Fruit fly (Drosophila melanogaster) whole organism, pupa: ENCODE results near the gene Burs.

Experiments used
- CG10348 ChIP-seq: fragments of 200-800 bp; sonication (Bioruptor generic); IDR thresholded peaks from 2 replicates; pipeline ENCODE4 v1.3.6; 2022; ENCODE audit warnings: missing biosample characterization, missing genetic modification characterization
- CG12605 ChIP-seq: fragments of 200-800 bp; sonication (Bioruptor generic); IDR thresholded peaks from 2 replicates; pipeline ENCODE4 v1.3.6; 2022; ENCODE audit warnings: missing biosample characterization, missing genetic modification characterization
- CG13204 ChIP-seq: fragments of 200-800 bp; sonication (Bioruptor generic); optimal IDR thresholded peaks from 2 replicates; lab custom pipeline; 2018; ENCODE audit warnings: missing biosample characterization, mild to moderate bottlenecking, missing genetic modification characterization, moderate library complexity
- CG14655 ChIP-seq: fragments of 200-800 bp; sonication (Bioruptor generic); optimal IDR thresholded peaks from 3 replicates; lab custom pipeline; 2017; ENCODE audit warnings: mild to moderate bottlenecking, missing biosample characterization, missing genetic modification reagents, missing genetic modification characterization
- CG15710 ChIP-seq: fragments of 200-800 bp; sonication (Bioruptor generic); optimal IDR thresholded peaks from 2 replicates; lab custom pipeline; 2018; ENCODE audit warnings: missing biosample characterization, mild to moderate bottlenecking, missing genetic modification characterization, moderate library complexity
- CG17806 ChIP-seq: fragments of 200-800 bp; sonication (Bioruptor generic); optimal IDR thresholded peaks from 2 replicates; lab custom pipeline; 2018; ENCODE audit warnings: missing biosample characterization, mild to moderate bottlenecking, missing genetic modification characterization, moderate library complexity
- CG32121 ChIP-seq: fragments of 200-800 bp; sonication (Bioruptor generic); IDR thresholded peaks from 2 replicates; pipeline ENCODE4 v1.3.6; 2022; ENCODE audit warnings: missing biosample characterization, missing genetic modification characterization
- CG34367 ChIP-seq: fragments of 200-800 bp; sonication (Bioruptor generic); optimal IDR thresholded peaks from 2 replicates; lab custom pipeline; 2018; ENCODE audit warnings: missing biosample characterization, mild to moderate bottlenecking, missing genetic modification characterization
- CG4496 ChIP-seq: fragments of 200-800 bp; sonication (Bioruptor generic); IDR thresholded peaks from 3 replicates; pipeline ENCODE4 v1.3.6; 2022; ENCODE audit warnings: missing biosample characterization, missing genetic modification characterization
- CG8159 ChIP-seq: fragments of 200-800 bp; sonication (Bioruptor generic); optimal IDR thresholded peaks from 3 replicates; lab custom pipeline; 2018; ENCODE audit warnings: missing biosample characterization, mild to moderate bottlenecking, missing genetic modification characterization, moderate library complexity
- CG8301 ChIP-seq: fragments of 200-800 bp; sonication (Bioruptor generic); optimal IDR thresholded peaks from 2 replicates; lab custom pipeline; 2018; ENCODE audit warnings: missing biosample characterization, mild to moderate bottlenecking, missing genetic modification characterization
- CG9948 ChIP-seq: fragments of 200-800 bp; sonication (Bioruptor generic); optimal IDR thresholded peaks from 2 replicates; lab custom pipeline; 2018; ENCODE audit warnings: missing biosample characterization, mild to moderate bottlenecking, missing genetic modification characterization, moderate library complexity
- D1 ChIP-seq: fragments of 200-800 bp; sonication (Bioruptor generic); optimal IDR thresholded peaks from 2 replicates; lab custom pipeline; 2018; ENCODE audit warnings: missing biosample characterization, mild to moderate bottlenecking, missing genetic modification characterization, moderate library complexity
- EcR ChIP-seq: fragments of 200-800 bp; sonication (Bioruptor generic); optimal IDR thresholded peaks from 3 replicates; lab custom pipeline; 2019; ENCODE audit warnings: missing biosample characterization, missing genetic modification characterization, mild to moderate bottlenecking, moderate library complexity, missing genetic modification reagents
- Ets98B ChIP-seq: fragments of 200-800 bp; sonication (Bioruptor generic); IDR thresholded peaks from 2 replicates; pipeline ENCODE4 v1.3.6; 2022; ENCODE audit warnings: missing biosample characterization, missing genetic modification characterization
- Pif1A ChIP-seq: fragments of 200-800 bp; sonication (Bioruptor generic); optimal IDR thresholded peaks from 3 replicates; lab custom pipeline; 2016; ENCODE audit warnings: missing biosample characterization, missing genetic modification characterization
- Pif1B ChIP-seq: fragments of 200-800 bp; sonication (Bioruptor generic); optimal IDR thresholded peaks from 3 replicates; lab custom pipeline; 2016; ENCODE audit warnings: missing biosample characterization, missing genetic modification characterization
- Snoo ChIP-seq: fragments of 200-800 bp; sonication (Bioruptor generic); optimal IDR thresholded peaks from 3 replicates; lab custom pipeline; 2017; ENCODE audit warnings: missing biosample characterization, mild to moderate bottlenecking, missing genetic modification characterization, inconsistent platforms
- fd96Ca ChIP-seq: fragments of 200-800 bp; sonication (Bioruptor generic); IDR thresholded peaks from 3 replicates; pipeline ENCODE4 v1.3.6; 2022; ENCODE audit warnings: missing biosample characterization, missing genetic modification characterization
- gl ChIP-seq: fragments of 200-800 bp; sonication (Bioruptor generic); optimal IDR thresholded peaks from 2 replicates; lab custom pipeline; 2018; ENCODE audit warnings: missing biosample characterization, mild to moderate bottlenecking, missing genetic modification characterization
- rn ChIP-seq: fragments of 200-800 bp; sonication (Bioruptor generic); IDR thresholded peaks from 2 replicates; pipeline ENCODE4 v1.3.6; 2022; ENCODE audit warnings: missing biosample characterization, missing genetic modification characterization

Burs gene

DNA sequence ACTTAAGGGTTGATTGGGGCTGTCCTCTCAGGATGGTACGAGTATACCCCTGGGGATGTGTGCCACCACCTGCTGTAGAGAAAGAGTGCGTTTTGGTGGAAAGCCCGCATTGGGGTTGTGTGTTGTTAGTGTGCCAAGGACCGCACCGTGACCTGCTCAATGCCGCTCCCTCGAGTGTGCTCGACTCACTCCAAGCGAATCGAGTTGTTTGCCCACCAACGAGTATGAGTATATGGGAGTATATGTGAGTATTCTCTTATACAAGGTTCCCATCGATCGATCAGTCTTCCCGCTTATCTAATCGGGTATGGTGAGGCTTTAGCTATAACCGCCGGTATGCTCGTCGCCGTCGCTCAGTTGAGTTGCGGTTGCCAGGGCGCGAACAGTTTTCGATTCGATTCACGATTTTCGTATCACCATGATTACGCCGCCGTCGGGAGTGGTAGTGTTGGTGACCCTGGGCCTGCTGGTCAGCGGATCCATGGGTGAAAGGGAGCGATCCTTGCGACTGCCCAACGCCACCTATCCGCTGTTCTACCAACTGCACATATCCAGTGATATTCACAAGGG lies 29.5 kb upstream of the Burs start, which contains the start of gene CG5849:
TSS of gene CG5849 (plus strand) at position 356 of the 570 bp plus-strand sequence.
- TF ChIP-seq CG34367 (tag; lab: Kevin White, UChicago) = no peak
- TF ChIP-seq rn (GFP tag; lab: Robert Waterston, UW) = no peak

DNA sequence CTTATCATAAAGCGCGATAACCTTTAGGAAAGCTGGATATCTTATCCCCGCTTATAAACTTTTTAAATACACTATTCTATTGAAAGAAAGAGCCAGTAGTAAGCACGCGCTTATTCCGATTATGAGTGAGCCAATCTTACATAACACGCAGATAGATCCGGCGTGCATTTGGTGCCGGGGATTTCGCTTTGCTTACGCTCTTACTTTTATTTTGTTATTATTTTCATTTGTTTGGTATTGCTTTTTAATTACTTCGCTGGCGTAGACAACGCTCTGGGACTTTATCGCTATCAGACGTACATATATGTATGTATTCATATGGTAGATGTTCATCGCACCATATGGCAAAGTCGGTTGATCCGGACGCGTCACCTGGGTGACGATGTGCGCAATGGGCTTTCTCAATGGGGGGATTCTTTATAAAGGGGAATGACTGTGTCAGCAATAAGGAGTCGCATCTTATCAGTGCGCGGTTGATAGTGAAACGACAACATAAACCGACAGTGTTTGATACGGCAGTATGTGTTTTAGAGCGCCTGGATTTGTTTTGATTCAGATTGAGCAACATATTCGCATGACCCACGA lies 28.5 kb upstream of the Burs start:
- peak; percentile 65 for TF ChIP-seq EcR (GFP tag; lab: Kevin White, UChicago)
- TF ChIP-seq Ets98B = no peak
- no peak for TF ChIP-seq CG13204 (GFP tag; lab: Kevin White, UChicago)
- no peak for TF ChIP-seq Pif1B

DNA sequence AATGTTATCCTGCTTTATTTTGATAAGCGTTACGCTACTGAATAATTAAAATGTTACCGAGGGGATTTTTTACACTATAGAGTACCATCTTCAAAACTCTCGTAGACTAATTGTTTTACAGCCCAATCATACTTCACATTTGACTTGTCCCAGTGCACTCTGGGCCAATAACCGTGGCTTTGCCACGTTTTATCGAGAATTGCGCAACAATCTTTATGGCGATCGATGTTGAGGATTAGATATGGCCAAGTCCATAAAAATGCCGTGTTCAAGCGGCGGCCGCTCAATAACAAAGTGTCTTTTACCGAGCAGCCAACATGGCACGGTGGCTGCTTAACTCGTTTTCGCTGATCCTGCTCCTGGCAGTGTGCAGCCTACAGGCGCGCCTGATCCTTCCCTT lies 24.3 kb upstream of the Burs start, which contains the start of gene CG31343:
TSS of gene CG31343 (plus strand) at position 279 of the 400 bp plus-strand sequence.
- TF ChIP-seq Pif1B = no peak

DNA sequence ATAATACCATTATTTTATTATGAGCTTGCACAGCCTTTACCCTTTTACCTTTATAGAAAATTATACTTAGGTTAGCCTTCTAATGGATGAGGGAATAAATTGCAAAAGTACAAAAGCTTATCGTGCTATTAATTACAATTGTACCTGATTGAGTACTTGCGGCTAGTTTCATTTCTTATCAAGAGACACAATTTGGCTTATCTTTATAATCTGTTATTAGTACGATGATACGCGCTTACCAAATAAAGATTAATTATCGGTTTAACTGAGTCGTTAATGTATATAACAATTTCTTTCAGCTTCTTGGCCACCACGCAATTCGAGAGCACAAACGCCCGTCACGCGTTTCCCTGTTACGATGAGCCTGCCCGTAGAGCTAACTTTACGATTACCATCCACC lies 23.4 kb upstream of the Burs start:
- no peak for TF ChIP-seq CG17806
- TF ChIP-seq, all 21 proteins: peak for 0

DNA sequence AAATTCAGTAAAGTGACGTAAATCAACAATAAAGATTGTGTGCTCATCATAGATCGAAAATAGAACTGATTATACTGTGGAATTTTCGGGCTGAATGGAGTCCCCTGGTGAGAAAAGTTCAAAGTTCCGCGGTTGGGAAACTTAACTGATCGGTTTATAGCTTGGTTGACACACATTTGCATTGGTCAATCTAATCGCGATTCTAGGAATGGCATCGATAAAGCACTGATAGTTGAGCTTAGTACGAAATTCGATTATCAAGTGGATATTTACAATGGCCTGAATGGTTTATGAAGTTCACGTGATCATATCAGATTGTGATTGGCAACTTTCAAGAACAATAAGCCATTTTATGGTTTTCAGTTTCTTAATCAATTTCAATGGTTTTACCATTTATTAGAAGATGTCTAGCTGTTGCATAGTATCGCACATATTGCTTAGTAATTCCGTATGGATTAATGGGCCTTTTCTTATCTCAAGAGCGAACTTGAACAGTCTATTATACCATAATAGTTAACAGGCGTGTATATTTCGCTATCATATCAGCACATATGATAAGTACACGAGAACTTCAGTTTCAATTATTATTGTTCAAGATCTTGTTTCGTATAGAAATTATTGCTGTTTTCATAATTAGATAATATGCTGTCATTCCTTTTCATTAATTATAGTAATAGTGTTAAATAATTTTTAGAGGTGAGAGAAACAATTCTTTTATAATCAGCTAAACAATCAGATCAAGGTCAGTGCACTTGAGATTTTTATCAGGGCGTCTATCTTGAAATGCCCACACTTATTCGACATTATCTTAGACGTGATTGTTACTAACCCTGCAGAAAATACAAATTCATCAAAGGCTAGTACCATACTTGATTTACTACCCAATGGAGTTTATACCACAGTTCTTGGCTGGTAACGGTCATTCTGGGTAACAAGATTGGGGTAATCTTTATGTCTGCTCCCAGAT lies 20.1 kb upstream of the Burs start, which contains the start of gene CG31233:
TSS of gene CG31233 (plus strand) at position 900 of the 967 bp plus-strand sequence.
- TF ChIP-seq CG9948 (tag; lab: Kevin White, UChicago) = no peak
- no peak for TF ChIP-seq D1
- no peak for TF ChIP-seq CG15710 (tag; lab: Kevin White, UChicago)
- TF ChIP-seq CG13204 (GFP tag; lab: Kevin White, UChicago) = no peak
- TF ChIP-seq CG8301 (tag; lab: Kevin White, UChicago) = no peak
- no peak for TF ChIP-seq Pif1A
- no peak for TF ChIP-seq CG4496 (GFP tag; lab: Robert Waterston, UW)
- no peak for TF ChIP-seq Pif1B
- no peak for TF ChIP-seq CG34367 (tag; lab: Kevin White, UChicago)
- no peak for TF ChIP-seq rn (GFP tag; lab: Robert Waterston, UW)
- no peak for TF ChIP-seq Ets98B
- TF ChIP-seq gl (tag; lab: Kevin White, UChicago) = no peak
- TF ChIP-seq CG14655 (GFP tag; lab: Kevin White, UChicago) = no peak

DNA sequence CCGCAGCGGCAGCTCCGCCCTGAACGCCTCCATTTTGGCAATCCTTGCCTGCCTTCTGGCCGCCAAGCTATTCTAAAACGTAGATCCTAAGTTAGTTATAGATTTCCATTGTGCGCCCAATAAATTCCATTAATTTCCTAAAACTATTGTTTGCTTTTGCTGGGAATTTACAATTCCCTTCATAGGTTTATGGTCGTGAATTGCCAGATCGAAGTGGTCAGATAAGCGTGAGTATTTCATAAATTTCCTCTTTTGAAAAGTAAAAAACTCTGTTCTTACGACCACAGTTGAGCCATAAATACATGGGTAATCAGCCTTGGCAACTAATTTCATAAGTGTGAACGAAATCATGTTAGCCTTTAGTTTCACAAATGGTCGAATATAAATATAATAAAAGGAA lies 16.2 kb upstream of the Burs start:
- TF ChIP-seq CG14655 (GFP tag; lab: Kevin White, UChicago) = no peak
- TF ChIP-seq CG12605 = no peak
- no peak for TF ChIP-seq Snoo (tag; lab: Kevin White, UChicago)
- TF ChIP-seq CG34367 (tag; lab: Kevin White, UChicago) = no peak
- no peak for TF ChIP-seq D1
- no peak for TF ChIP-seq CG10348 (GFP tag; lab: Robert Waterston, UW)
- TF ChIP-seq CG32121 (GFP tag; lab: Robert Waterston, UW) = no peak
- no peak for TF ChIP-seq CG8301 (tag; lab: Kevin White, UChicago)
- TF ChIP-seq CG15710 (tag; lab: Kevin White, UChicago) = no peak
- TF ChIP-seq Pif1A = no peak
- TF ChIP-seq Pif1B = no peak
- no peak for TF ChIP-seq gl (tag; lab: Kevin White, UChicago)
- no peak for TF ChIP-seq rn (GFP tag; lab: Robert Waterston, UW)
- TF ChIP-seq CG4496 (GFP tag; lab: Robert Waterston, UW) = no peak
- TF ChIP-seq, all 21 proteins: peak for 0

DNA sequence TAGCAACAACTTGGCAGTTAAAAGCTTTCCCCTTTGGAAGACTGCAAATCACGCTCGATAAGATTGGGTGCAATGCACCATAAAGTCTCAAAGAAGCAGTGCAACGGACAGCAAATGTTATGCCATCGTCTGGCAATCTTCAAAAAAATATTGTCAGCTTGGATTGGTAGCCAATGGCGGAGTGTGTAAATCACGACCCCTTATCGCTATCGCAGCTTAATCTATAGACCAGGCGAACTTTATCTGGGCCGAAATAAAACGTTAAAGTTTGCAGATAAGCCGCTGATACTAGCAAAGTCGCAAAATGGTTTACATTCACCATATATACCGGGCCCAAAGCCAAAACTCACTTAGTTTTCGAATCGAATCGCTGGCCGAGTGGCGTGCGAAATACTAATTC lies 15.3 kb upstream of the Burs start, which contains the start of gene CG31198:
TSS of gene CG31198 (plus strand) at position 351 of the 400 bp plus-strand sequence.
- TF ChIP-seq gl (tag; lab: Kevin White, UChicago) (no peak), CG14655 (GFP tag; lab: Kevin White, UChicago) (no peak), CG8301 (tag; lab: Kevin White, UChicago) (no peak), D1 (no peak), CG8159 (tag; lab: Kevin White, UChicago) (no peak), Snoo (tag; lab: Kevin White, UChicago) (no peak), fd96Ca (GFP tag; lab: Robert Waterston, UW) (no peak), Ets98B (no peak), CG4496 (GFP tag; lab: Robert Waterston, UW) (no peak), CG13204 (GFP tag; lab: Kevin White, UChicago) (no peak), EcR (GFP tag; lab: Kevin White, UChicago) (no peak), Pif1A (no peak), CG34367 (tag; lab: Kevin White, UChicago) (no peak), CG9948 (tag; lab: Kevin White, UChicago) (no peak), CG17806 (no peak), CG10348 (GFP tag; lab: Robert Waterston, UW) (no peak), CG12605 (no peak)
